Fruit fly (Drosophila melanogaster) whole organism, embryonic: ENCODE measurements around the gene CG9919.

Experiments used
- Ada2b ChIP-seq: fragments of 200-800 bp; sonication (Bioruptor generic); IDR thresholded peaks from 2 replicates; pipeline ENCODE4 v1.3.6; 2022; ENCODE audit warnings: missing biosample characterization, missing genetic modification characterization
- CG10321 ChIP-seq: fragments of 200-800 bp; sonication (Bioruptor generic); IDR thresholded peaks from 2 replicates; pipeline ENCODE4 v1.3.6; 2022; ENCODE audit warnings: missing biosample characterization, missing genetic modification characterization
- CG10565 ChIP-seq: fragments of 200-800 bp; sonication (Bioruptor generic); optimal IDR thresholded peaks from 3 replicates; lab custom pipeline; 2016; ENCODE audit warnings: missing biosample characterization, mild to moderate bottlenecking, missing genetic modification characterization
- CG12219 ChIP-seq: fragments of 200-800 bp; sonication (Bioruptor generic); optimal IDR thresholded peaks from 3 replicates; lab custom pipeline; 2018; ENCODE audit warnings: missing biosample characterization, mild to moderate bottlenecking, missing genetic modification characterization
- CG12942 ChIP-seq: fragments of 200-800 bp; sonication (Bioruptor generic); optimal IDR thresholded peaks from 3 replicates; lab custom pipeline; 2016; ENCODE audit warnings: missing biosample characterization, missing genetic modification characterization
- CG15601 ChIP-seq: fragments of 200-800 bp; sonication (Bioruptor generic); optimal IDR thresholded peaks from 3 replicates; lab custom pipeline; 2019; ENCODE audit warnings: missing biosample characterization, mild to moderate bottlenecking, missing genetic modification characterization, moderate library complexity
- CG2678 ChIP-seq: fragments of 200-800 bp; sonication (Bioruptor generic); optimal IDR thresholded peaks from 3 replicates; lab custom pipeline; 2019; ENCODE audit warnings: missing biosample characterization, mild to moderate bottlenecking, missing genetic modification characterization, moderate library complexity
- CG2712 ChIP-seq: fragments of 200-800 bp; optimal IDR thresholded peaks from 3 replicates; lab custom pipeline; 2019; ENCODE audit warnings: missing biosample characterization, mild to moderate bottlenecking, missing genetic modification characterization, moderate library complexity
- CG2875 ChIP-seq: fragments of 200-800 bp; sonication (Bioruptor generic); optimal IDR thresholded peaks from 2 replicates; lab custom pipeline; 2017; ENCODE audit warnings: missing biosample characterization, mild to moderate bottlenecking, missing genetic modification characterization, missing genetic modification reagents
- CG31441 ChIP-seq: fragments of 200-800 bp; sonication (Bioruptor generic); IDR thresholded peaks from 2 replicates; pipeline ENCODE4 v1.3.6; 2022; ENCODE audit warnings: missing biosample characterization, missing genetic modification characterization
- CG32767 ChIP-seq: fragments of 200-800 bp; sonication (Bioruptor generic); IDR thresholded peaks from 2 replicates; pipeline ENCODE4 v1.3.6; 2022; ENCODE audit warnings: missing biosample characterization, missing genetic modification characterization
- CG3407 ChIP-seq: fragments of 200-800 bp; sonication (Bioruptor generic); optimal IDR thresholded peaks from 2 replicates; lab custom pipeline; 2018; ENCODE audit warnings: missing biosample characterization, mild to moderate bottlenecking, missing genetic modification characterization
- CG6272 ChIP-seq: fragments of 200-800 bp; sonication (Bioruptor generic); IDR thresholded peaks from 2 replicates; pipeline ENCODE4 v1.3.6; 2022; ENCODE audit warnings: missing biosample characterization, missing genetic modification characterization
- CG6765 ChIP-seq: fragments of 200-800 bp; sonication (Bioruptor generic); optimal IDR thresholded peaks from 3 replicates; lab custom pipeline; 2017; ENCODE audit warnings: missing biosample characterization, mild to moderate bottlenecking, missing genetic modification characterization
- CG6791 ChIP-seq: fragments of 200-800 bp; sonication (Bioruptor generic); IDR thresholded peaks from 3 replicates; pipeline ENCODE4 v1.3.6; 2022; ENCODE audit warnings: missing biosample characterization, missing genetic modification characterization; ENCODE audit not compliant: partially characterized antibody
- CG7271 ChIP-seq: fragments of 200-800 bp; sonication (Bioruptor generic); optimal IDR thresholded peaks from 2 replicates; lab custom pipeline; 2018; ENCODE audit warnings: missing biosample characterization, mild to moderate bottlenecking, missing genetic modification characterization, moderate library complexity
- CG7786 ChIP-seq: fragments of 200-800 bp; sonication (Bioruptor generic); optimal IDR thresholded peaks from 2 replicates; lab custom pipeline; 2016; ENCODE audit warnings: missing biosample characterization, missing genetic modification characterization
- CG8290 ChIP-seq, 3 experiments: fragments of 200-800 bp; sonication (Bioruptor generic); optimal IDR thresholded peaks; 2 replicates each; lab custom pipeline; 2016 to 2019; ENCODE audit warnings: missing biosample characterization in 3 of 3, missing genetic modification characterization in 3 of 3, mild to moderate bottlenecking in 2 of 3, moderate library complexity in 1 of 3
- CHES-1-like ChIP-seq: fragments of 200-800 bp; sonication (Bioruptor generic); optimal IDR thresholded peaks from 2 replicates; lab custom pipeline; 2016; ENCODE audit warnings: missing biosample characterization, missing genetic modification characterization
- Dad ChIP-seq: fragments of 200-800 bp; sonication (Bioruptor generic); optimal IDR thresholded peaks from 3 replicates; lab custom pipeline; 2016; ENCODE audit warnings: missing biosample characterization, missing genetic modification characterization
- Deaf1 ChIP-seq: fragments of 200-800 bp; optimal IDR thresholded peaks from 3 replicates; lab custom pipeline; 2019; ENCODE audit warnings: missing biosample characterization, mild to moderate bottlenecking, missing genetic modification characterization, moderate library complexity
- E2f1 ChIP-seq: fragments of 200-800 bp; sonication (Bioruptor generic); IDR thresholded peaks from 2 replicates; pipeline ENCODE4 v1.3.6; 2022; ENCODE audit warnings: missing biosample characterization, missing genetic modification characterization
- Ets65A ChIP-seq: fragments of 200-800 bp; sonication (Bioruptor generic); peaks from one replicate; lab custom pipeline; 2016; ENCODE audit warnings: missing biosample characterization, missing genetic modification characterization
- Fer3 ChIP-seq: fragments of 200-800 bp; sonication (Bioruptor generic); optimal IDR thresholded peaks from 2 replicates; lab custom pipeline; 2018; ENCODE audit warnings: missing biosample characterization, mild to moderate bottlenecking, missing genetic modification characterization, moderate library complexity
- Gsc ChIP-seq: fragments of 200-800 bp; sonication (Bioruptor generic); IDR thresholded peaks from 2 replicates; pipeline ENCODE4 v1.3.6; 2022; ENCODE audit warnings: missing biosample characterization, missing genetic modification characterization
- Hey ChIP-seq: fragments of 200-800 bp; sonication (Bioruptor generic); optimal IDR thresholded peaks from 3 replicates; lab custom pipeline; 2018; ENCODE audit warnings: missing biosample characterization, mild to moderate bottlenecking, missing genetic modification characterization
- Hsf ChIP-seq: fragments of 200-800 bp; sonication (Bioruptor generic); optimal IDR thresholded peaks from 3 replicates; lab custom pipeline; 2016; ENCODE audit warnings: missing biosample characterization, missing genetic modification characterization
- Lhr ChIP-seq: fragments of 200-800 bp; sonication (Bioruptor generic); optimal IDR thresholded peaks from 3 replicates; lab custom pipeline; 2017; ENCODE audit warnings: mild to moderate bottlenecking, missing biosample characterization, missing genetic modification reagents, missing genetic modification characterization
- Mad ChIP-seq: fragments of 200-800 bp; sonication (Bioruptor generic); optimal IDR thresholded peaks from 2 replicates; lab custom pipeline; 2016; ENCODE audit warnings: missing biosample characterization, missing genetic modification characterization
- PHDP ChIP-seq: fragments of 200-800 bp; sonication (Bioruptor generic); optimal IDR thresholded peaks from 3 replicates; lab custom pipeline; 2018; ENCODE audit warnings: missing biosample characterization, mild to moderate bottlenecking, missing genetic modification characterization, moderate library complexity
- Sox100B ChIP-seq: fragments of 200-800 bp; sonication (Bioruptor generic); optimal IDR thresholded peaks from 3 replicates; lab custom pipeline; 2018; ENCODE audit warnings: missing biosample characterization, mild to moderate bottlenecking, missing genetic modification characterization
- Sox102F ChIP-seq: fragments of 200-800 bp; sonication (Bioruptor generic); optimal IDR thresholded peaks from 2 replicates; lab custom pipeline; 2018; ENCODE audit warnings: missing biosample characterization, mild to moderate bottlenecking, missing genetic modification characterization, moderate library complexity
- Sry-δ ChIP-seq: fragments of 200-800 bp; sonication (Bioruptor generic); optimal IDR thresholded peaks from 2 replicates; lab custom pipeline; 2016; ENCODE audit warnings: missing biosample characterization, missing genetic modification characterization
- YL-1 ChIP-seq: fragments of 200-800 bp; sonication (Bioruptor generic); optimal IDR thresholded peaks from 3 replicates; lab custom pipeline; 2017; ENCODE audit warnings: missing biosample characterization, mild to moderate bottlenecking, missing genetic modification characterization
- bbx ChIP-seq: fragments of 200-800 bp; sonication (Bioruptor generic); IDR thresholded peaks from 2 replicates; pipeline ENCODE4 v1.3.6; 2022; ENCODE audit warnings: missing biosample characterization, missing genetic modification characterization; ENCODE audit not compliant: partially characterized antibody
- crc ChIP-seq: fragments of 200-800 bp; sonication (Bioruptor generic); optimal IDR thresholded peaks from 2 replicates; lab custom pipeline; 2016; ENCODE audit warnings: missing biosample characterization, missing genetic modification characterization
- dysf ChIP-seq: fragments of 200-800 bp; sonication (Bioruptor generic); IDR thresholded peaks from 3 replicates; pipeline ENCODE4 v1.3.6; 2022; ENCODE audit warnings: missing biosample characterization, missing genetic modification characterization
- eyg ChIP-seq: fragments of 200-800 bp; sonication (Bioruptor generic); optimal IDR thresholded peaks from 3 replicates; lab custom pipeline; 2016; ENCODE audit warnings: missing biosample characterization, missing genetic modification characterization
- fd64A ChIP-seq: fragments of 200-800 bp; sonication (Bioruptor generic); optimal IDR thresholded peaks from 3 replicates; lab custom pipeline; 2018; ENCODE audit warnings: missing biosample characterization, mild to moderate bottlenecking, missing genetic modification characterization
- knrl ChIP-seq: fragments of 200-800 bp; sonication (Bioruptor generic); IDR thresholded peaks from 3 replicates; pipeline ENCODE4 v1.3.6; 2022; ENCODE audit warnings: missing biosample characterization, missing genetic modification characterization; ENCODE audit not compliant: partially characterized antibody
- lov ChIP-seq, 2 experiments: fragments of 200-800 bp in 1 of 2; fragments of >200 bp in 1 of 2; sonication (Bioruptor generic) in 1 of 2; IDR thresholded peaks in 1 of 2; optimal IDR thresholded peaks in 1 of 2; 2 replicates in 1 of 2; 3 replicates in 1 of 2; pipeline versions ENCODE4 v1.3.6 to Lab custom; 2017 to 2022; ENCODE audit warnings: missing biosample characterization in 1 of 2, missing genetic modification characterization in 1 of 2
- nau ChIP-seq: fragments of 200-800 bp; sonication (Bioruptor generic); optimal IDR thresholded peaks from 3 replicates; lab custom pipeline; 2017; ENCODE audit warnings: missing biosample characterization, mild to moderate bottlenecking, missing genetic modification characterization, missing genetic modification reagents
- nom ChIP-seq: fragments of 200-800 bp; sonication (Bioruptor generic); optimal IDR thresholded peaks from 2 replicates; lab custom pipeline; 2017; ENCODE audit warnings: missing biosample characterization, missing genetic modification characterization, mild to moderate bottlenecking, moderate library complexity, missing genetic modification reagents
- odd ChIP-seq: fragments of 200-800 bp; sonication (Bioruptor generic); optimal IDR thresholded peaks from 2 replicates; lab custom pipeline; 2017; ENCODE audit warnings: missing biosample characterization, mild to moderate bottlenecking, missing genetic modification characterization
- onecut ChIP-seq: fragments of 200-800 bp; sonication (Bioruptor generic); IDR thresholded peaks from 2 replicates; pipeline ENCODE4 v1.3.6; 2022; ENCODE audit warnings: missing biosample characterization, missing genetic modification characterization
- seq ChIP-seq: fragments of 200-800 bp; sonication (Bioruptor generic); IDR thresholded peaks from 2 replicates; pipeline ENCODE4 v1.3.6; 2022; ENCODE audit warnings: missing biosample characterization, missing genetic modification characterization
- sim ChIP-seq: fragments of 200-800 bp; sonication (Bioruptor generic); IDR thresholded peaks from 2 replicates; pipeline ENCODE4 v1.3.6; 2022; ENCODE audit warnings: missing biosample characterization, missing genetic modification characterization
- sisA ChIP-seq: fragments of 200-800 bp; sonication (Bioruptor generic); IDR thresholded peaks from 2 replicates; pipeline ENCODE4 v1.3.6; 2022; ENCODE audit warnings: missing biosample characterization, missing genetic modification characterization
- so ChIP-seq: fragments of 200-800 bp; sonication (Bioruptor generic); IDR thresholded peaks from 3 replicates; pipeline ENCODE4 v1.3.6; 2022; ENCODE audit warnings: missing biosample characterization, missing genetic modification characterization
- tap ChIP-seq: fragments of 200-800 bp; optimal IDR thresholded peaks from 3 replicates; lab custom pipeline; 2019; ENCODE audit warnings: missing biosample characterization, mild to moderate bottlenecking, missing genetic modification characterization, moderate library complexity
- wor ChIP-seq: fragments of 200-800 bp; sonication (Bioruptor generic); IDR thresholded peaks from 2 replicates; pipeline ENCODE4 v1.3.6; 2022; ENCODE audit warnings: missing biosample characterization, missing genetic modification characterization

CG9919 gene

dm6 chrX:16323063-16323462 is 7.5 kb downstream of the CG9919 start, which contains the start of the genes CG9917 and CG32579 (continued):
- TF ChIP-seq CG6272 (no peak), Ets65A (GFP tag; lab: Kevin White, UChicago) (no peak), dysf (GFP tag; lab: Robert Waterston, UW) (no peak), Sry-δ (peak; percentile 93), CG10565 (GFP tag; lab: Kevin White, UChicago) (no peak), sisA (GFP tag; lab: Robert Waterston, UW) (no peak), CHES-1-like (GFP tag; lab: Kevin White, UChicago) (no peak), CG2875 (GFP tag; lab: Kevin White, UChicago) (no peak), tap (tag; lab: Kevin White, UChicago) (no peak), CG8290 (GFP tag; optimal IDR thresholded peaks at IDR 0.05; lab: Kevin White, UChicago) (no peak), CG8290 (tag; optimal IDR thresholded peaks at IDR 0.05; lab: Kevin White, UChicago) (no peak), wor (GFP tag; lab: Robert Waterston, UW) (no peak), nom (GFP tag; lab: Kevin White, UChicago) (peak; percentile 34), Lhr (no peak), Sox102F (GFP tag; lab: Kevin White, UChicago) (no peak), so (GFP tag; lab: Robert Waterston, UW) (no peak), Gsc (GFP tag; lab: Robert Waterston, UW) (no peak), odd (GFP tag; lab: Kevin White, UChicago) (no peak), CG3407 (no peak), crc (GFP tag; lab: Kevin White, UChicago) (no peak), E2f1 (GFP tag; lab: Robert Waterston, UW) (no peak), CG6791 (GFP tag; lab: Robert Waterston, UW) (peak; percentile 86), Fer3 (tag; lab: Kevin White, UChicago) (no peak), CG31441 (GFP tag; lab: Robert Waterston, UW) (no peak), sim (GFP tag; lab: Robert Waterston, UW) (no peak), CG32767 (no peak), CG15601 (tag; lab: Kevin White, UChicago) (no peak), Dad (GFP tag; lab: Kevin White, UChicago) (no peak), CG7786 (GFP tag; lab: Kevin White, UChicago) (no peak), bbx (GFP tag; lab: Robert Waterston, UW) (peak; percentile 90), CG12219 (GFP tag; lab: Kevin White, UChicago) (no peak), onecut (GFP tag; lab: Robert Waterston, UW) (no peak), fd64A (GFP tag; lab: Kevin White, UChicago) (no peak), Ada2b (no peak), PHDP (tag; lab: Kevin White, UChicago) (no peak), CG12942 (no peak), CG2712 (no peak), Hey (tag; lab: Kevin White, UChicago) (no peak), eyg (GFP tag; lab: Kevin White, UChicago) (no peak), lov (optimal IDR thresholded peaks at IDR 0.05; lab: Kevin White, UChicago) (no peak), lov (GFP tag; IDR thresholded peaks at IDR 0.05; lab: Robert Waterston, UW) (no peak), Sox100B (GFP tag; lab: Kevin White, UChicago) (no peak), CG6765 (GFP tag; lab: Kevin White, UChicago) (no peak), nau (no peak), knrl (GFP tag; lab: Robert Waterston, UW) (peak; percentile 76), CG2678 (tag; lab: Kevin White, UChicago) (no peak), CG10321 (GFP tag; lab: Robert Waterston, UW) (no peak), YL-1 (GFP tag; lab: Kevin White, UChicago) (peak; percentile 19), CG7271 (no peak), Mad (GFP tag; lab: Kevin White, UChicago) (no peak), seq (GFP tag; lab: Robert Waterston, UW) (no peak), Deaf1 (tag; lab: Kevin White, UChicago) (no peak), Hsf (GFP tag; lab: Kevin White, UChicago) (no peak)
